Worm (Caenorhabditis elegans): ENCODE results near the gene dpy-4.

- TF ChIP-seq mep-1 (tag; optimal IDR thresholded peaks at IDR 0.05) (no peak), elt-1 (tag; optimal IDR thresholded peaks at IDR 0.05; ENCODE audit: borderline replicate concordance, insufficient read depth) (no peak), mab-5 (tag; optimal IDR thresholded peaks at IDR 0.05) (no peak), lin-32 (GFP tag; optimal IDR thresholded peaks at IDR 0.05) (no peak), nhr-237 (tag; optimal IDR thresholded peaks at IDR 0.05) (no peak), unc-62 (GFP tag; optimal IDR thresholded peaks at IDR 0.05) (no peak), pha-4 (tag; optimal IDR thresholded peaks at IDR 0.05) (no peak), unc-39 (tag; optimal IDR thresholded peaks at IDR 0.05) (no peak), lsy-2 (tag; optimal IDR thresholded peaks at IDR 0.05) (no peak), nhr-28 (tag; optimal IDR thresholded peaks at IDR 0.05) (no peak), nhr-12 (tag; optimal IDR thresholded peaks at IDR 0.05) (no peak), M03D4.4 (tag; optimal IDR thresholded peaks at IDR 0.05) (no peak), tbx-8 (GFP tag; optimal IDR thresholded peaks at IDR 0.05) (no peak)
These were observed 26.5 kb upstream of the dpy-4 start, which contains the start of gene qars-1 for ce11 chrIV:15013083-15013482.
